Worm (Caenorhabditis elegans) whole organism, early embryonic: ENCODE results near the gene C35A5.3.

Source experiments
- B0310.2 ChIP-seq: sonication (generic microtip); optimal IDR thresholded peaks from 2 replicates; lab custom pipeline; 2016; ENCODE audit warnings: mild to moderate bottlenecking, missing genetic modification characterization, missing compliant biosample characterization
- F13C5.2 ChIP-seq: sonication (generic microtip); optimal IDR thresholded peaks from 2 replicates; lab custom pipeline; 2017; ENCODE audit warnings: mild to moderate bottlenecking, missing genetic modification characterization, inconsistent platforms, missing compliant biosample characterization
- aly-1 ChIP-seq: sonication (generic microtip); optimal IDR thresholded peaks from 2 replicates; lab custom pipeline; 2016; ENCODE audit warnings: missing genetic modification characterization, missing compliant biosample characterization
- ama-1 ChIP-seq: fragments of 150-350 bp; optimal IDR thresholded peaks from 2 replicates; lab custom pipeline; 2014
- ceh-13 ChIP-seq: fragments of 200-800 bp; sonication (Bioruptor generic); optimal IDR thresholded peaks from 2 replicates; lab custom pipeline; 2018; ENCODE audit warnings: mild to moderate bottlenecking, missing genetic modification characterization, missing compliant biosample characterization
- ceh-36 ChIP-seq: sonication (generic microtip); optimal IDR thresholded peaks from 2 replicates; lab custom pipeline; 2016; ENCODE audit warnings: missing genetic modification characterization, inconsistent platforms, missing compliant biosample characterization
- ets-7 ChIP-seq: sonication (generic microtip); optimal IDR thresholded peaks from 2 replicates; lab custom pipeline; 2016; ENCODE audit warnings: missing genotype, missing genetic modification characterization, missing compliant biosample characterization
- flt-1 ChIP-seq: fragments of 200-800 bp; sonication (Bioruptor generic); IDR thresholded peaks from 2 replicates; pipeline ENCODE4 v1.3.6; 2022; ENCODE audit warnings: missing genetic modification characterization, missing compliant biosample characterization
- hmbx-1 ChIP-seq: sonication (generic microtip); optimal IDR thresholded peaks from 2 replicates; lab custom pipeline; 2016; ENCODE audit warnings: mild to moderate bottlenecking, missing genetic modification characterization, missing compliant biosample characterization
- hmg-4 ChIP-seq: fragments of 200-800 bp; sonication (Bioruptor generic); optimal IDR thresholded peaks from 2 replicates; lab custom pipeline; 2018; ENCODE audit warnings: mild to moderate bottlenecking, missing genetic modification characterization, missing compliant biosample characterization
- hnd-1 ChIP-seq: sonication (generic microtip); optimal IDR thresholded peaks from 2 replicates; lab custom pipeline; 2016; ENCODE audit warnings: missing genetic modification characterization, missing compliant biosample characterization
- pes-1 ChIP-seq: fragments of 200-800 bp; sonication (Bioruptor generic); IDR thresholded peaks from 2 replicates; pipeline ENCODE4 v1.3.6; 2022; ENCODE audit warnings: missing genetic modification reagents, missing genetic modification characterization, missing compliant biosample characterization
- scrt-1 ChIP-seq: fragments of 200-800 bp; sonication (Bioruptor generic); IDR thresholded peaks from 2 replicates; pipeline ENCODE4 v1.3.6; 2022; ENCODE audit warnings: missing genetic modification characterization, missing compliant biosample characterization
- sea-1 ChIP-seq: fragments of 200-800 bp; sonication (Bioruptor generic); conservative IDR thresholded peaks from 2 replicates; pipeline ENCODE4 v1.3.6; 2022; ENCODE audit warnings: missing genetic modification characterization, missing compliant biosample characterization
- tbx-11 ChIP-seq: fragments of 200-800 bp; sonication (Bioruptor generic); IDR thresholded peaks from 2 replicates; pipeline ENCODE4 v1.3.6; 2022; ENCODE audit warnings: missing genetic modification characterization, missing compliant biosample characterization
- tbx-37 ChIP-seq: fragments of 200-800 bp; sonication (Bioruptor generic); conservative IDR thresholded peaks from 2 replicates; pipeline ENCODE4 v1.3.6; 2022; ENCODE audit warnings: missing genetic modification reagents, missing genetic modification characterization, missing compliant biosample characterization
- tra-4 ChIP-seq: sonication (generic microtip); optimal IDR thresholded peaks from 2 replicates; lab custom pipeline; 2017; ENCODE audit warnings: missing genetic modification characterization, missing compliant biosample characterization

Gene C35A5.3

DNA sequence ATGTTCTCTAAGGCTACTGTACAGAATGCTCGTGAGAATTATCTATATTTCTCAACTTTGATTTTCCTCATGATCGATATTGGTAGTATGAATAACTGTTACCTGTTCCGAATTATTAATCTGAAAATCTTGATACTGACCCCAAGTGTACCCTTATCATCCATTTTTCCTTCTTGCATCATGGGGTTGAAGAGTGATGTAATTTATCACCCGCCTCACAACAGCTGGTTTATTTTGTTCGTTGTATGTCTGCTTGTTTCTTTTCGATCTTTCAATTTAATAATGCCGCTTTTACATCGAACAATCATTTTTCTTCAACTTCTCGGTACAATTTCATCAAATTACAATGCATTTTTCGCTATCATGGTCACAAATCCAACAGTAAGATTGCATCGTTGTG, 7.7 kb upstream of the C35A5.3 start, which contains the start of gene C35A5.6:
Gene C35A5.6, plus strand, starts transcription at position 283 of the 400 bp plus-strand sequence.
- TF ChIP-seq tra-4 (tag; lab: Kevin White, UChicago), result no peak
- no peak for TF ChIP-seq hmg-4
- no peak for TF ChIP-seq flt-1 (GFP tag; lab: Robert Waterston, UW)
- TF ChIP-seq pes-1 (GFP tag; lab: Robert Waterston, UW), result no peak
- TF ChIP-seq F13C5.2 (tag; lab: Kevin White, UChicago), result no peak
- TF ChIP-seq ama-1 (lab: Kevin White, UChicago), result no peak
- no peak for TF ChIP-seq aly-1 (tag; lab: Kevin White, UChicago)
- no peak for TF ChIP-seq ceh-13 (GFP tag; lab: Kevin White, UChicago)
- TF ChIP-seq tbx-37 (GFP tag; lab: Robert Waterston, UW), result no peak
- no peak for TF ChIP-seq hmbx-1
- TF ChIP-seq sea-1 (GFP tag; lab: Robert Waterston, UW), result no peak
- TF ChIP-seq ets-7, result no peak
- no peak for TF ChIP-seq hnd-1
- no peak for TF ChIP-seq B0310.2 (tag; lab: Kevin White, UChicago)

DNA sequence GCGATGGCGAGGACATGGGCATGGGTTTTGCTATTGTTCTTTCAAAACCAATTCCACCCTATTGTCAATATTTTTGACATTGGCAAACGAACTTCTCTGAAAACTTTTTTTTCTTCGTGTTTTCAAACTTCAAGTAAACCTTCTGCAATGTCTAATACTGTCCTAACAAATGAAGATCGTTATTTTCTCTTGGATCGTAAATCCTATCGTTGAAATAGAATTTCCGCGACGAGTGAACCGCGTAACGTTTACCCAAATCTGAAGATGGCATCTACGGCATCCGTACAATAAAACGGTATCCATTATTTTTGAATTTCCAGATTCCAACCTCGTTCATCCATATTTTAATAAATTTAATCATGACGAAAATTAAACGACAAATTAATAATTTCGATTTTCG, 4.4 kb upstream of the C35A5.3 start, which contains the start of gene C35A5.5:
Gene C35A5.5, plus strand, starts transcription at position 301 of the 400 bp plus-strand sequence.
- TF ChIP-seq sea-1 (GFP tag; lab: Robert Waterston, UW) (no peak), tbx-37 (GFP tag; lab: Robert Waterston, UW) (no peak), ceh-13 (GFP tag; lab: Kevin White, UChicago) (no peak)

DNA sequence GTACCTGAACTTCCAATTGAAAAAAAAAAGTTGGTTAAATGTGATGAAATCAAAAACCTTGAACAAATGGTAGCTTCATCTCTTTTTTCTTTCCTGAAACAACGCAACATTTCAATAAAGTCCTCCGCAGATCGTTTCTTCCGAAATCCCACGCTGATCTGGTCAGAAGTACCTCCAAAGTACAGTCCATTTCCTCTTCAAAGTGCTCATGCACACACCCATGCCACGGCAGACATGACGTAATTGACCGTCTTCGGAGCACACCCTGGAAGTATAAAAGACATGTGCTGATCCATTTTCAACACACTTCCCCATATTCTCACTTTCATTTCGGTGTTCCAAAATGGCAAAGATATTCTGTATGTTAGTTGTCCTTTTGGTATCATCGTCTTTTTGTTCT, 2.7 kb upstream of the C35A5.3 start, which contains the start of gene C35A5.10:
Gene C35A5.10, plus strand, starts transcription at position 301 of the 400 bp plus-strand sequence.
- TF ChIP-seq tra-4 (tag; lab: Kevin White, UChicago) (no peak), flt-1 (GFP tag; lab: Robert Waterston, UW) (no peak), scrt-1 (GFP tag; lab: Robert Waterston, UW) (no peak), ets-7 (no peak), sea-1 (GFP tag; lab: Robert Waterston, UW) (no peak), tbx-11 (no peak), hnd-1 (no peak), ceh-13 (GFP tag; lab: Kevin White, UChicago) (no peak), hmg-4 (no peak), ceh-36 (tag; lab: Kevin White, UChicago) (no peak), tbx-37 (GFP tag; lab: Robert Waterston, UW) (no peak), aly-1 (tag; lab: Kevin White, UChicago) (no peak), B0310.2 (tag; lab: Kevin White, UChicago) (no peak), hmbx-1 (no peak), ama-1 (lab: Kevin White, UChicago) (no peak), pes-1 (GFP tag; lab: Robert Waterston, UW) (no peak), F13C5.2 (tag; lab: Kevin White, UChicago) (no peak)

DNA sequence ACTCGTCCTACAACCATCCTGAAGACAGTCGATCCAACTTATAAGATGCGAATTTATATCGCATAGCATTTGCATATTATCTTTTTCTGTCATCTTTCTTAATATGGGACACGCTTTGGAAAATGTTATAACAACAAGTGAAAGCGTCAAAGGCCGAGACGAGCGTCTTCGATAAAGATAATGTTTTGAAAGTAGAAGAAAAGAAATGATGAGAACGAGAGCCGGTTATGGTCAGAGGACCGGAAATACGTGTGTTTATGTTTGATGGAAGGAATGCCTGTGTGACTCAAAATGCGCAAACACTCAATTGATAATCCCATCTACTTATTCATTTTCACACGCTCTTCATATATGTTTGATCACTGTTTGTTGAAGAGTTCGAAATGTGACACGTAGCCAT, 1.8 kb upstream of the C35A5.3 start, which contains the start of gene C35A5.11:
Gene C35A5.11, minus strand, starts transcription at position 101 of the 400 bp plus-strand sequence.
- TF ChIP-seq flt-1 (GFP tag; lab: Robert Waterston, UW) (no peak), tbx-11 (no peak), ets-7 (no peak), tbx-37 (GFP tag; lab: Robert Waterston, UW) (no peak), ceh-36 (tag; lab: Kevin White, UChicago) (no peak), sea-1 (GFP tag; lab: Robert Waterston, UW) (no peak), F13C5.2 (tag; lab: Kevin White, UChicago) (no peak), tra-4 (tag; lab: Kevin White, UChicago) (no peak)

DNA sequence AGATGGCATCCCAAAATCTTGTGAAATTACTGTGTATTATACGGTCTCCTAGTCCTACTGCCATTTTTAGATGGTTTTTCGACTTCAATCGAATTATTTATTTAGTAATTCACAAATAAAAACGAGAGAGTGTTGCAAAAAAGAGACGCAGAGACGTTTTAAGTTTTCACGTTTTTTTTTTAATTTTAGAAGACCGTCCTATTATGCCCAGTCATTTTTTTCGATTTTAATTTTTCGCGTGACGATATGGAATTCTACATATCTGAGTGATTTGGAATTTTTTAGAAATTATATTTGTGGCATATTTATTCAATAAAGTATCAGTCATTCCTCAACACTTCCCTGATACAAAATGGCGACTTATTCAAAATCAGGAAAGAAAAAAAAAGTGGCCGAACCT, 4.5 kb downstream of the C35A5.3 start, which contains the start of gene C35A5.4:
Gene C35A5.4, plus strand, starts transcription at position 301 of the 400 bp plus-strand sequence.
- TF ChIP-seq B0310.2 (tag; lab: Kevin White, UChicago), result no peak
- TF ChIP-seq ceh-13 (GFP tag; lab: Kevin White, UChicago), result no peak
- TF ChIP-seq ets-7, result no peak
- TF ChIP-seq sea-1 (GFP tag; lab: Robert Waterston, UW), result no peak
- no peak for TF ChIP-seq ama-1 (lab: Kevin White, UChicago)
- TF ChIP-seq F13C5.2 (tag; lab: Kevin White, UChicago), result no peak
- no peak for TF ChIP-seq hnd-1
- no peak for TF ChIP-seq scrt-1 (GFP tag; lab: Robert Waterston, UW)
- TF ChIP-seq pes-1 (GFP tag; lab: Robert Waterston, UW), result no peak
- no peak for TF ChIP-seq aly-1 (tag; lab: Kevin White, UChicago)

DNA sequence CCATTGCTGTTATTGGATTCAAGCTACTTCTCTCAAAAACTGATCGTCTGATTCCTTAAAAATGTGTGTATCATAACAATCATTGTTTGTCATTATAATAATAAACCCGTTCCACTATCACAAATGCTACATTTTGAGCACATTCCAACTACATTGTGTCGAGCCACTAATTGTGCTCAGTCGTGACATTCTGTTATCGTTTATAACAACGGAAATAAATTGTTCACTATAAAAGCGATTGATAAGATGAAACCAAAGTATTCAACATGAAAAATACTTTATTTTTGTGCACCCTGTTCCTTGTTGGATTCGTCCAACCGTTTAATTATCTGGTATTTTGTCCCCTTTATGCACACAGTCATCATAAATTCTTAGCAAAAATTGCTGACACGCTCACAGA, 8.0 kb downstream of the C35A5.3 start, which contains the start of gene ugt-33:
Gene ugt-33, plus strand, starts transcription at position 260 of the 400 bp plus-strand sequence.
- TF ChIP-seq pes-1 (GFP tag; lab: Robert Waterston, UW) (no peak), hmbx-1 (no peak), tbx-11 (no peak), ama-1 (lab: Kevin White, UChicago) (no peak), tbx-37 (GFP tag; lab: Robert Waterston, UW) (no peak), hmg-4 (no peak), sea-1 (GFP tag; lab: Robert Waterston, UW) (no peak), B0310.2 (tag; lab: Kevin White, UChicago) (no peak), tra-4 (tag; lab: Kevin White, UChicago) (no peak), ceh-36 (tag; lab: Kevin White, UChicago) (no peak), F13C5.2 (tag; lab: Kevin White, UChicago) (no peak), ets-7 (no peak), ceh-13 (GFP tag; lab: Kevin White, UChicago) (no peak), flt-1 (GFP tag; lab: Robert Waterston, UW) (no peak)

DNA sequence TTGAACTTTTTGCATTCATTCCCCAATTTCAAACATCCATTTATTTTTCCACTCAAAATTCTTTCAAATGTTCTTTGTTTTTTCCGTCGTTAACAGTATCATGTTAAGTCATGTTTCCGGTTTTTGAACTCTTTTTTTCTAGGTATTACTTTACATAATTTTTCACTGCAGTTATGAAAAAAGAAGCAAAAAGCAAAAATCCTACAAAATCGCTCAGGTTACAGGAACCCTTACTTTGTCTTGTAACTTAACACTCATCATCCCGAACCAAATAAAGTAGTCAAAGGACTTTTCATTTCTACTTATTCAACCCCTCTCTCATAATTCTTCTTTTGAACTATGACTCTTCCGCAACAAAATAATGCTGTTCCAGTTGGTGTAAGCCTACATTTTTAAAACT, 9.8 kb downstream of the C35A5.3 start, which contains the start of gene aqp-5:
Gene aqp-5, plus strand, starts transcription at position 301 of the 400 bp plus-strand sequence.
- TF ChIP-seq ama-1 (lab: Kevin White, UChicago) (no peak), ets-7 (no peak), tbx-37 (GFP tag; lab: Robert Waterston, UW) (no peak), hmbx-1 (no peak), hmg-4 (no peak), hnd-1 (no peak), tbx-11 (no peak), pes-1 (GFP tag; lab: Robert Waterston, UW) (no peak), flt-1 (GFP tag; lab: Robert Waterston, UW) (no peak), aly-1 (tag; lab: Kevin White, UChicago) (no peak), sea-1 (GFP tag; lab: Robert Waterston, UW) (no peak), tra-4 (tag; lab: Kevin White, UChicago) (no peak), scrt-1 (GFP tag; lab: Robert Waterston, UW) (no peak), F13C5.2 (tag; lab: Kevin White, UChicago) (no peak), ceh-13 (GFP tag; lab: Kevin White, UChicago) (no peak), ceh-36 (tag; lab: Kevin White, UChicago) (no peak), B0310.2 (tag; lab: Kevin White, UChicago) (no peak)
